Worm (Caenorhabditis elegans): Measurements from ENCODE around the gene gon-4.

The gon-4 gene

ce11 chrIV:10222122-10222589 lies 24.5 kb downstream of the gon-4 start, which contains the start of gene C24F3.2 (continued):
- TF ChIP-seq ceh-14 (tag; optimal IDR thresholded peaks at IDR 0.05) = no peak
- TF ChIP-seq ceh-22 (tag; optimal IDR thresholded peaks at IDR 0.05) = no peak
- TF ChIP-seq unc-42 (tag; optimal IDR thresholded peaks at IDR 0.05) = peak; percentile 75
- no peak for TF ChIP-seq K02D7.2 (tag; optimal IDR thresholded peaks at IDR 0.05)
- no peak for TF ChIP-seq pqm-1 (tag; optimal IDR thresholded peaks at IDR 0.05)
- TF ChIP-seq pros-1 (tag; optimal IDR thresholded peaks at IDR 0.05) = no peak
- no peak for TF ChIP-seq ceh-24 (tag; optimal IDR thresholded peaks at IDR 0.05)
- TF ChIP-seq fkh-10 (GFP tag; optimal IDR thresholded peaks at IDR 0.05) = no peak
- TF ChIP-seq rnt-1 (tag; optimal IDR thresholded peaks at IDR 0.05) = peak; percentile 21
- peak; percentile 26 for TF ChIP-seq ceh-2 (tag; optimal IDR thresholded peaks at IDR 0.05)
- no peak for TF ChIP-seq gmeb-2 (tag; optimal IDR thresholded peaks at IDR 0.05)
- no peak for TF ChIP-seq mec-3 (tag; optimal IDR thresholded peaks at IDR 0.05; ENCODE audit: borderline replicate concordance)
- peak; percentile 30 for TF ChIP-seq tbx-2 (tag; optimal IDR thresholded peaks at IDR 0.05)
- TF ChIP-seq K09A11.1 (tag; optimal IDR thresholded peaks at IDR 0.05; ENCODE audit: insufficient read depth) = no peak
- TF ChIP-seq dmd-4 (tag; optimal IDR thresholded peaks at IDR 0.05; ENCODE audit: borderline replicate concordance) = no peak
- TF ChIP-seq ahr-1 (tag; optimal IDR thresholded peaks at IDR 0.05) = no peak
- no peak for TF ChIP-seq Y22D7AL.16 (tag; optimal IDR thresholded peaks at IDR 0.05)
- no peak for TF ChIP-seq pag-3 (tag; optimal IDR thresholded peaks at IDR 0.05; ENCODE audit: borderline replicate concordance)
- TF ChIP-seq ceh-31 (tag; optimal IDR thresholded peaks at IDR 0.05) = peak; percentile 64
- TF ChIP-seq tbx-7 (tag; optimal IDR thresholded peaks at IDR 0.05) = no peak
- TF ChIP-seq nhr-232 (tag; optimal IDR thresholded peaks at IDR 0.05) = no peak
- peak; percentile 68 for TF ChIP-seq ref-2 (tag; optimal IDR thresholded peaks at IDR 0.05)
- peak; percentile 6 for TF ChIP-seq syd-9 (tag; optimal IDR thresholded peaks at IDR 0.05)
- no peak for TF ChIP-seq ttx-3 (tag; optimal IDR thresholded peaks at IDR 0.05)
- TF ChIP-seq zip-5 (tag; optimal IDR thresholded peaks at IDR 0.05) = peak; percentile 5
- TF ChIP-seq hlh-15 (tag; optimal IDR thresholded peaks at IDR 0.05) = no peak
- no peak for TF ChIP-seq C08G9.2 (tag; optimal IDR thresholded peaks at IDR 0.05)
- TF ChIP-seq hlh-13 (GFP tag; optimal IDR thresholded peaks at IDR 0.05) = no peak
- TF ChIP-seq ceh-19 (GFP tag; optimal IDR thresholded peaks at IDR 0.05) = no peak
- no peak for TF ChIP-seq sox-4 (tag; optimal IDR thresholded peaks at IDR 0.05)
- no peak for TF ChIP-seq sox-2 (GFP tag; IDR thresholded peaks at IDR 0.05)
- TF ChIP-seq nfya-1 (tag; optimal IDR thresholded peaks at IDR 0.05) = peak; percentile 17
- TF ChIP-seq eyg-1 (tag; optimal IDR thresholded peaks at IDR 0.05) = no peak
- TF ChIP-seq ets-4 (tag; optimal IDR thresholded peaks at IDR 0.05) = no peak
- no peak for TF ChIP-seq pax-1 (tag; optimal IDR thresholded peaks at IDR 0.05)
- TF ChIP-seq hlh-30 (tag; optimal IDR thresholded peaks at IDR 0.05; ENCODE audit: insufficient read depth) = no peak
- no peak for TF ChIP-seq unc-86 (tag; optimal IDR thresholded peaks at IDR 0.05)
- TF ChIP-seq unc-3 (GFP tag; conservative IDR thresholded peaks at IDR 0.05) = no peak
- no peak for TF ChIP-seq unc-3 (tag; optimal IDR thresholded peaks at IDR 0.05)
- TF ChIP-seq unc-55 (GFP tag; optimal IDR thresholded peaks at IDR 0.05) = no peak

- TF ChIP-seq C38D4.7 (GFP tag; optimal IDR thresholded peaks at IDR 0.05) (no peak), nhr-11 (tag; optimal IDR thresholded peaks at IDR 0.05) (no peak), tbx-7 (tag; optimal IDR thresholded peaks at IDR 0.05) (no peak), pha-4 (tag; optimal IDR thresholded peaks at IDR 0.05) (no peak), sox-4 (tag; optimal IDR thresholded peaks at IDR 0.05) (no peak), ceh-6 (GFP tag; optimal IDR thresholded peaks at IDR 0.05) (no peak), pax-1 (tag; optimal IDR thresholded peaks at IDR 0.05) (no peak), gmeb-2 (tag; optimal IDR thresholded peaks at IDR 0.05) (no peak), Y22D7AL.16 (tag; optimal IDR thresholded peaks at IDR 0.05) (no peak), ceh-48 (tag; optimal IDR thresholded peaks at IDR 0.05) (no peak), ceh-2 (tag; optimal IDR thresholded peaks at IDR 0.05) (no peak), sdc-2 (tag; optimal IDR thresholded peaks at IDR 0.05) (no peak), elt-4 (tag; optimal IDR thresholded peaks at IDR 0.05) (no peak), pha-2 (tag; optimal IDR thresholded peaks at IDR 0.05) (no peak), ref-2 (tag; optimal IDR thresholded peaks at IDR 0.05) (no peak), npax-4 (tag; optimal IDR thresholded peaks at IDR 0.05) (no peak), fkh-10 (GFP tag; optimal IDR thresholded peaks at IDR 0.05) (no peak), hlh-6 (tag; optimal IDR thresholded peaks at IDR 0.05) (no peak), T23F11.4 (GFP tag; optimal IDR thresholded peaks at IDR 0.05) (no peak), F13H6.1 (tag; optimal IDR thresholded peaks at IDR 0.05) (no peak)
Observed at ce11 chrIV:10223723-10224122, 26.1 kb downstream of the gon-4 start, which contains the start of gene nas-12. Gene nas-12, plus strand, starts transcription at chrIV:10224023.

All from whole organism, late embryonic.